Worm (Caenorhabditis elegans) whole organism, late embryonic: Measurements from ENCODE around the gene chil-9.

Source experiments
- ceh-9 ChIP-seq: sonication (generic microtip); optimal IDR thresholded peaks from 2 replicates; lab custom pipeline; 2016; ENCODE audit warnings: mild to moderate bottlenecking, missing genetic modification characterization, inconsistent platforms, missing compliant biosample characterization
- dmd-4 ChIP-seq: sonication (generic microtip); optimal IDR thresholded peaks from 2 replicates; lab custom pipeline; 2016; ENCODE audit warnings: borderline replicate concordance, missing genetic modification characterization, missing compliant biosample characterization

DNA sequence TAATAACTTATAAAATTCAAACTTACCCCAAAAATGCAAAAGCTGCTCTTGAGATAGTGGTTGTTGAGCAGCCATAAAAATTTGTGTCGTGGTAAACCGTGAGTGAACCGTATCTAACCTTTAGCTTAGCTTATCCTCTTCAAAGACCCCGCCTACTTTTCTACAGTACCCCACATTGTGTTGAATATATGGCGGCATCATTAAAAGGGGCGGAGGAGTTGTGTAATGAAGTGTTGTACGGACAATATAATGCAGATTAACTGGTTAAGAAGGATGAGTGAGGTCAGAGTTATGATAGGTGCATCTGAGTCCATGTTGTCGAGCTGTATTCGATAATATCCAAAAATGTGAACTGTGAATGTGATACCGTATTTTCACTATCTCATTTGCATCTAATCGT is 17.3 kb downstream of the chil-9 start, which contains the start of gene eyg-1:
- TF ChIP-seq ceh-9 (tag; lab: Kevin White, UChicago): no peak
- no peak for TF ChIP-seq dmd-4 (tag; lab: Kevin White, UChicago)
